Worm (Caenorhabditis elegans) whole organism, young adult: ENCODE data around the gene F07C3.9.

Source experiments
- B0035.1 ChIP-seq: sonication (generic microtip); optimal IDR thresholded peaks from 2 replicates; lab custom pipeline; 2016; ENCODE audit warnings: missing genetic modification characterization, mild to moderate bottlenecking, missing compliant biosample characterization, missing genotype, missing genetic modification reagents
- F37B4.10 ChIP-seq: fragments of 200-800 bp; sonication (Bioruptor generic); IDR thresholded peaks from 2 replicates; pipeline ENCODE4 v1.3.6; 2022; ENCODE audit warnings: missing genetic modification characterization, missing compliant biosample characterization
- K12H6.12 ChIP-seq: fragments of 200-800 bp; sonication (Bioruptor generic); optimal IDR thresholded peaks from 2 replicates; lab custom pipeline; 2018; ENCODE audit warnings: mild to moderate bottlenecking, missing genetic modification characterization, missing compliant biosample characterization
- ama-1 ChIP-seq, 3 experiments: fragments of 150-350 bp in 1 of 3; sonication (generic microtip) in 2 of 3; optimal IDR thresholded peaks; 2 replicates each; lab custom pipeline; 2014 to 2018; ENCODE audit warnings: missing biosample characterization in 2 of 3, missing genetic modification characterization in 2 of 3, missing genetic modification reagents in 2 of 3
- ccch-3 ChIP-seq: fragments of 200-800 bp; sonication (Bioruptor generic); optimal IDR thresholded peaks from 2 replicates; lab custom pipeline; 2018; ENCODE audit warnings: mild to moderate bottlenecking, missing genetic modification characterization, missing compliant biosample characterization
- ceh-91 ChIP-seq: fragments of 200-800 bp; sonication (Bioruptor generic); IDR thresholded peaks from 2 replicates; pipeline ENCODE4 v1.3.6; 2022; ENCODE audit warnings: missing genetic modification reagents, missing genetic modification characterization, missing compliant biosample characterization
- him-1 ChIP-seq: sonication (generic microtip); optimal IDR thresholded peaks from 2 replicates; lab custom pipeline; 2016; ENCODE audit warnings: missing genotype, missing genetic modification reagents, missing genetic modification characterization, missing compliant biosample characterization
- madf-6 ChIP-seq: fragments of 200-800 bp; sonication (Bioruptor generic); IDR thresholded peaks from 2 replicates; pipeline ENCODE4 v1.3.6; 2022; ENCODE audit warnings: missing genetic modification reagents, missing genetic modification characterization, missing compliant biosample characterization
- mcd-1 ChIP-seq: fragments of 200-800 bp; sonication (Bioruptor generic); IDR thresholded peaks from 2 replicates; pipeline ENCODE4 v1.3.6; 2022; ENCODE audit warnings: missing genetic modification reagents, missing genetic modification characterization, missing compliant biosample characterization
- nhr-179 ChIP-seq: sonication (generic microtip); optimal IDR thresholded peaks from 2 replicates; lab custom pipeline; 2016; ENCODE audit warnings: mild to moderate bottlenecking, missing genetic modification characterization, missing compliant biosample characterization
- sea-2 ChIP-seq: fragments of 200-800 bp; sonication (Bioruptor generic); IDR thresholded peaks from 2 replicates; pipeline ENCODE4 v1.3.6; 2022; ENCODE audit warnings: missing genetic modification characterization, missing compliant biosample characterization
- unc-62 ChIP-seq: fragments of 150-350 bp; optimal IDR thresholded peaks from 2 replicates; lab custom pipeline; 2014; ENCODE audit warnings: missing biosample characterization, missing genetic modification reagents, missing genetic modification characterization
- ztf-18 ChIP-seq: sonication (generic microtip); optimal IDR thresholded peaks from 2 replicates; lab custom pipeline; 2016; ENCODE audit warnings: missing genotype, mild to moderate bottlenecking, missing genetic modification characterization, missing compliant biosample characterization
- ztf-6 ChIP-seq: fragments of 200-800 bp; sonication (Bioruptor generic); IDR thresholded peaks from 2 replicates; pipeline ENCODE4 v1.3.6; 2022; ENCODE audit warnings: missing genetic modification reagents, missing genetic modification characterization, missing compliant biosample characterization

DNA sequence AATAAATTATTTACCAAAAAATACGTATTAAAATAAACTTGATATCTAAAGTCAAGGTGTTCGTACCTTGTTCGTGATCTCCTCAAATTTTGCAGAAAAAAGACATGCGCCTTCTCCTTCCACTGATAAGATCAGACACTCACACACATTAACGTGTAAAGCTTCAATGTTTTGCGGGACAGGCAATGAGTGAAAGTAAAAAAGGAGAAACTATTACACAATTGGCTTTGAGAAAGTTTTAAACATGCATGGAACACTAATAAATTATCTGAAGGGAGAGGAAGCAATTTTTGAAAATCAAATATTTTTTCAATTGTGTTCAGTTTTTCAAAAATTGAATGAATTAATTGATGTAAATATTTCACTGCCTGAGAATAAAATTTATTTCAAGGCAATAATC, 29.5 kb downstream of the F07C3.9 start:
- TF ChIP-seq K12H6.12 (tag; lab: Kevin White, UChicago) (no peak), madf-6 (GFP tag; lab: Robert Waterston, UW) (no peak), ceh-91 (GFP tag; lab: Robert Waterston, UW) (no peak), unc-62 (no peak), ccch-3 (no peak), sea-2 (GFP tag; lab: Robert Waterston, UW) (no peak), ztf-6 (no peak), F37B4.10 (GFP tag; lab: Robert Waterston, UW) (no peak), ama-1 (optimal IDR thresholded peaks at IDR 0.05; lab: Kevin White, UChicago) (no peak), ama-1 (GFP tag; optimal IDR thresholded peaks at IDR 0.05; lab: Kevin White, UChicago) (no peak), him-1 (tag; lab: Kevin White, UChicago) (no peak), mcd-1 (GFP tag; lab: Robert Waterston, UW) (no peak), nhr-179 (tag; lab: Kevin White, UChicago) (no peak), B0035.1 (no peak), ztf-18 (tag; lab: Kevin White, UChicago) (no peak)
